Worm (Caenorhabditis elegans): Measurements from ENCODE around the gene Y57G11C.40.

The Y57G11C.40 gene

ce11 chrIV:14658054-14658631 is 45.9 kb downstream of the Y57G11C.40 start, which contains the start of gene anoh-2 (continued):
- TF ChIP-seq dpl-1 (GFP tag; optimal IDR thresholded peaks at IDR 0.05) (no peak), let-526 (GFP tag; IDR thresholded peaks at IDR 0.05) (no peak), hlh-26 (GFP tag; conservative IDR thresholded peaks at IDR 0.05) (no peak), F22D6.2 (tag; optimal IDR thresholded peaks at IDR 0.05) (no peak), T26A5.8 (tag; optimal IDR thresholded peaks at IDR 0.05) (no peak), mel-28 (tag; optimal IDR thresholded peaks at IDR 0.05; ENCODE audit: borderline replicate concordance) (no peak), B0261.1 (tag; optimal IDR thresholded peaks at IDR 0.05) (no peak), dpff-1 (tag; optimal IDR thresholded peaks at IDR 0.05) (no peak), hlh-12 (tag; optimal IDR thresholded peaks at IDR 0.05) (no peak), C06A6.2 (GFP tag; conservative IDR thresholded peaks at IDR 0.05) (no peak), lin-40 (tag; optimal IDR thresholded peaks at IDR 0.05) (no peak), egl-44 (GFP tag; IDR thresholded peaks at IDR 0.05) (no peak), aptf-3 (GFP tag; IDR thresholded peaks at IDR 0.05) (no peak), fkh-3 (tag; optimal IDR thresholded peaks at IDR 0.05) (no peak), ZK185.1 (tag; optimal IDR thresholded peaks at IDR 0.05; ENCODE audit: poor library complexity, severe bottlenecking) (no peak), ceh-27 (GFP tag; optimal IDR thresholded peaks at IDR 0.05) (no peak), sdz-38 (tag; optimal IDR thresholded peaks at IDR 0.05) (no peak), hsf-1 (GFP tag; IDR thresholded peaks at IDR 0.05) (0 out of 2 replicates have a peak, but pooled peaks have one; percentile 49), nfyb-1 (GFP tag; IDR thresholded peaks at IDR 0.05) (no peak), ztf-26 (tag; optimal IDR thresholded peaks at IDR 0.05) (no peak), hrde-1 (tag; optimal IDR thresholded peaks at IDR 0.05; ENCODE audit: borderline replicate concordance) (peak; percentile 59), ztf-18 (tag; optimal IDR thresholded peaks at IDR 0.05) (peak; percentile 28), rpc-1 (optimal IDR thresholded peaks at IDR 0.05) (no peak), rpc-1 (tag; optimal IDR thresholded peaks at IDR 0.05) (no peak), madf-6 (GFP tag; IDR thresholded peaks at IDR 0.05) (peak; percentile 54), attf-6 (GFP tag; IDR thresholded peaks at IDR 0.05) (peak; percentile 94), akir-1 (GFP tag; optimal IDR thresholded peaks at IDR 0.05) (no peak), ccch-3 (GFP tag; optimal IDR thresholded peaks at IDR 0.05) (no peak), Y53F4B.3 (GFP tag; IDR thresholded peaks at IDR 0.05) (no peak), Y53G8AR.9 (GFP tag; conservative IDR thresholded peaks at IDR 0.05) (0 out of 2 replicates have a peak, but pooled peaks have one; percentile 51), F23B12.7 (tag; optimal IDR thresholded peaks at IDR 0.05; ENCODE audit: insufficient read depth) (no peak), F39B2.1 (GFP tag; IDR thresholded peaks at IDR 0.05) (no peak), unc-130 (GFP tag; optimal IDR thresholded peaks at IDR 0.05) (peak; percentile 12), mcd-1 (GFP tag; IDR thresholded peaks at IDR 0.05) (0 out of 2 replicates have a peak, but pooled peaks have one; percentile 21), unc-62 (GFP tag; optimal IDR thresholded peaks at IDR 0.05) (no peak), ceh-40 (GFP tag; IDR thresholded peaks at IDR 0.05) (no peak), B0035.1 (tag; optimal IDR thresholded peaks at IDR 0.05) (no peak), madf-8 (GFP tag; conservative IDR thresholded peaks at IDR 0.05) (no peak), lin-35 (GFP tag; optimal IDR thresholded peaks at IDR 0.05) (no peak), atf-7 (tag; optimal IDR thresholded peaks at IDR 0.05) (no peak), F52B5.7 (tag; optimal IDR thresholded peaks at IDR 0.05) (no peak), cebp-2 (GFP tag; IDR thresholded peaks at IDR 0.05) (no peak), tbp1 (GFP tag; optimal IDR thresholded peaks at IDR 0.05) (peak; percentile 49), snpc-1.3 (tag; optimal IDR thresholded peaks at IDR 0.05; ENCODE audit: insufficient read depth) (peak; percentile 20), Y56A3A.18 (GFP tag; IDR thresholded peaks at IDR 0.05) (no peak), attf-5 (GFP tag; optimal IDR thresholded peaks at IDR 0.05) (no peak), pbrm-1 (GFP tag; IDR thresholded peaks at IDR 0.05) (peak; percentile 57; the same call in 1 of the 2 replicates), lag-1 (GFP tag; IDR thresholded peaks at IDR 0.05) (no peak), ceh-100 (GFP tag; IDR thresholded peaks at IDR 0.05) (no peak)

Data from whole organism, young adult.